Worm (Caenorhabditis elegans) whole organism, late embryonic: Measurements from ENCODE around the gene F11D11.3.

Experiments
- C08G9.2 ChIP-seq: sonication (generic microtip); optimal IDR thresholded peaks from 2 replicates; lab custom pipeline; 2016; ENCODE audit warnings: mild to moderate bottlenecking, missing genetic modification characterization, moderate library complexity, missing compliant biosample characterization
- K09A11.1 ChIP-seq: sonication (generic microtip); optimal IDR thresholded peaks from 2 replicates; lab custom pipeline; 2017; ENCODE audit warnings: antibody characterized with exemption, mild to moderate bottlenecking, missing genetic modification characterization, missing compliant biosample characterization; ENCODE audit not compliant: insufficient read depth
- T23F11.4 ChIP-seq: fragments of 200-800 bp; sonication (Bioruptor generic); optimal IDR thresholded peaks from 2 replicates; lab custom pipeline; 2018; ENCODE audit warnings: mild to moderate bottlenecking, missing genetic modification characterization, missing compliant biosample characterization
- Y22D7AL.16 ChIP-seq: sonication (generic microtip); optimal IDR thresholded peaks from 2 replicates; lab custom pipeline; 2016; ENCODE audit warnings: missing genetic modification characterization, missing compliant biosample characterization
- ahr-1 ChIP-seq: sonication (generic microtip); optimal IDR thresholded peaks from 2 replicates; lab custom pipeline; 2016; ENCODE audit warnings: missing genetic modification characterization, missing compliant biosample characterization
- ceh-19 ChIP-seq: fragments of 200-800 bp; sonication (Bioruptor generic); optimal IDR thresholded peaks from 2 replicates; lab custom pipeline; 2018; ENCODE audit warnings: mild to moderate bottlenecking, missing genetic modification characterization, missing compliant biosample characterization
- ceh-2 ChIP-seq: sonication (generic microtip); optimal IDR thresholded peaks from 2 replicates; lab custom pipeline; 2016; ENCODE audit warnings: missing genotype, missing genetic modification characterization, missing compliant biosample characterization
- ceh-22 ChIP-seq: sonication (generic microtip); optimal IDR thresholded peaks from 2 replicates; lab custom pipeline; 2017; ENCODE audit warnings: missing biosample characterization, missing genetic modification characterization
- ceh-30 ChIP-seq: fragments of 150-350 bp; optimal IDR thresholded peaks from 2 replicates; lab custom pipeline; 2014; ENCODE audit warnings: missing biosample characterization, missing genetic modification characterization
- ceh-34 ChIP-seq: sonication (generic microtip); optimal IDR thresholded peaks from 2 replicates; lab custom pipeline; 2016; ENCODE audit warnings: mild to moderate bottlenecking, missing genetic modification characterization, missing compliant biosample characterization
- ceh-45 ChIP-seq: fragments of 200-800 bp; sonication (Bioruptor generic); IDR thresholded peaks from 2 replicates; pipeline ENCODE4 v1.3.6; 2022; ENCODE audit warnings: missing genetic modification reagents, missing genetic modification characterization, missing compliant biosample characterization
- ceh-48 ChIP-seq: sonication (generic microtip); optimal IDR thresholded peaks from 2 replicates; lab custom pipeline; 2016; ENCODE audit warnings: missing genetic modification characterization, inconsistent platforms, missing compliant biosample characterization
- ceh-6 ChIP-seq: fragments of 200-800 bp; sonication (Bioruptor generic); optimal IDR thresholded peaks from 2 replicates; lab custom pipeline; 2018; ENCODE audit warnings: mild to moderate bottlenecking, missing genetic modification characterization, missing compliant biosample characterization
- che-1 ChIP-seq: sonication (generic microtip); optimal IDR thresholded peaks from 2 replicates; lab custom pipeline; 2016; ENCODE audit warnings: mild to moderate bottlenecking, missing genetic modification characterization, missing compliant biosample characterization
- dmd-4 ChIP-seq: sonication (generic microtip); optimal IDR thresholded peaks from 2 replicates; lab custom pipeline; 2016; ENCODE audit warnings: borderline replicate concordance, missing genetic modification characterization, missing compliant biosample characterization
- dve-1 ChIP-seq: sonication (generic microtip); optimal IDR thresholded peaks from 2 replicates; lab custom pipeline; 2017; ENCODE audit warnings: antibody characterized with exemption, mild to moderate bottlenecking, missing genetic modification characterization, missing compliant biosample characterization
- ets-4 ChIP-seq: sonication (generic microtip); optimal IDR thresholded peaks from 2 replicates; lab custom pipeline; 2016; ENCODE audit warnings: missing genetic modification characterization, missing compliant biosample characterization
- eyg-1 ChIP-seq: sonication (generic microtip); optimal IDR thresholded peaks from 2 replicates; lab custom pipeline; 2016; ENCODE audit warnings: missing genotype, missing genetic modification characterization, missing compliant biosample characterization
- fkh-10 ChIP-seq: fragments of 150-350 bp; optimal IDR thresholded peaks from 2 replicates; lab custom pipeline; 2014; ENCODE audit warnings: missing biosample characterization, missing genetic modification reagents, missing genetic modification characterization
- fkh-6 ChIP-seq: sonication (generic microtip); optimal IDR thresholded peaks from 2 replicates; lab custom pipeline; 2016; ENCODE audit warnings: missing genetic modification characterization, missing compliant biosample characterization
- gmeb-2 ChIP-seq: sonication (generic microtip); optimal IDR thresholded peaks from 2 replicates; lab custom pipeline; 2016; ENCODE audit warnings: missing genetic modification characterization, inconsistent platforms, missing compliant biosample characterization
- hlh-13 ChIP-seq: fragments of 200-800 bp; sonication (Bioruptor generic); optimal IDR thresholded peaks from 2 replicates; lab custom pipeline; 2018; ENCODE audit warnings: mild to moderate bottlenecking, missing genetic modification characterization, missing compliant biosample characterization
- hlh-15 ChIP-seq: sonication (generic microtip); optimal IDR thresholded peaks from 2 replicates; lab custom pipeline; 2016; ENCODE audit warnings: missing genetic modification characterization, missing compliant biosample characterization
- hlh-6 ChIP-seq: sonication (generic microtip); optimal IDR thresholded peaks from 2 replicates; lab custom pipeline; 2016; ENCODE audit warnings: missing genotype, missing genetic modification characterization, missing compliant biosample characterization
- hlh-8 ChIP-seq: sonication (generic microtip); optimal IDR thresholded peaks from 2 replicates; lab custom pipeline; 2016; ENCODE audit warnings: missing genotype, missing genetic modification characterization, missing compliant biosample characterization
- mec-3 ChIP-seq: sonication (generic microtip); optimal IDR thresholded peaks from 2 replicates; lab custom pipeline; 2016; ENCODE audit warnings: borderline replicate concordance, missing genetic modification characterization, missing compliant biosample characterization
- nfya-1 ChIP-seq: sonication (generic microtip); optimal IDR thresholded peaks from 2 replicates; lab custom pipeline; 2017; ENCODE audit warnings: missing genetic modification characterization, mild to moderate bottlenecking, missing compliant biosample characterization, antibody characterized with exemption, moderate library complexity
- nhr-11 ChIP-seq: fragments of 150-350 bp; optimal IDR thresholded peaks from 2 replicates; lab custom pipeline; 2014; ENCODE audit warnings: missing biosample characterization, missing genetic modification characterization
- pat-9 ChIP-seq: fragments of 200-800 bp; sonication (Bioruptor generic); optimal IDR thresholded peaks from 2 replicates; lab custom pipeline; 2018; ENCODE audit warnings: mild to moderate bottlenecking, missing genetic modification characterization, moderate library complexity, missing compliant biosample characterization
- pqm-1 ChIP-seq: sonication (generic microtip); optimal IDR thresholded peaks from 2 replicates; lab custom pipeline; 2016; ENCODE audit warnings: missing genetic modification characterization, missing compliant biosample characterization
- ref-2 ChIP-seq: sonication (generic microtip); optimal IDR thresholded peaks from 2 replicates; lab custom pipeline; 2016; ENCODE audit warnings: missing genetic modification characterization, missing compliant biosample characterization
- syd-9 ChIP-seq: sonication (generic microtip); optimal IDR thresholded peaks from 2 replicates; lab custom pipeline; 2016; ENCODE audit warnings: mild to moderate bottlenecking, missing genetic modification characterization, moderate library complexity, missing compliant biosample characterization
- unc-3 ChIP-seq, 2 experiments: fragments of 200-800 bp in 1 of 2; sonication (Bioruptor generic) in 1 of 2; sonication (generic microtip) in 1 of 2; conservative IDR thresholded peaks in 1 of 2; optimal IDR thresholded peaks in 1 of 2; 2 replicates each; pipeline versions ENCODE4 v1.3.6 to Lab custom; 2016 to 2022; ENCODE audit warnings: missing compliant biosample characterization in 2 of 2, missing genetic modification characterization in 2 of 2, missing genetic modification reagents in 1 of 2
- unc-42 ChIP-seq: sonication (generic microtip); optimal IDR thresholded peaks from 2 replicates; lab custom pipeline; 2016; ENCODE audit warnings: missing genotype, missing genetic modification characterization, missing compliant biosample characterization
- unc-55 ChIP-seq: sonication (generic microtip); optimal IDR thresholded peaks from 2 replicates; lab custom pipeline; 2017; ENCODE audit warnings: missing biosample characterization, missing genetic modification reagents, missing genetic modification characterization

F11D11.3 gene

ce11 chrV:18753036-18753435 is 7.0 kb downstream of the F11D11.3 start, which contains the start of gene F11D11.6:
F11D11.6 (minus strand) TSS chrV:18753136.
- TF ChIP-seq ref-2 = no peak
- TF ChIP-seq hlh-6 (tag; lab: Kevin White, UChicago) = no peak
- no peak for TF ChIP-seq hlh-8 (tag; lab: Kevin White, UChicago)
- TF ChIP-seq ahr-1 (tag; lab: Kevin White, UChicago) = no peak
- TF ChIP-seq hlh-13 (GFP tag; lab: Kevin White, UChicago) = no peak
- no peak for TF ChIP-seq ceh-22 (tag; lab: Kevin White, UChicago)
- TF ChIP-seq hlh-15 (tag; lab: Kevin White, UChicago) = no peak
- no peak for TF ChIP-seq ceh-45 (GFP tag; lab: Robert Waterston, UW)
- no peak for TF ChIP-seq ceh-34 (tag; lab: Kevin White, UChicago)
- TF ChIP-seq unc-42 = no peak
- TF ChIP-seq ceh-48 (tag; lab: Kevin White, UChicago) = no peak
- TF ChIP-seq fkh-6 (tag; lab: Kevin White, UChicago) = no peak
- no peak for TF ChIP-seq ceh-30 (tag; lab: Kevin White, UChicago)
- TF ChIP-seq dve-1 (tag; lab: Kevin White, UChicago) = no peak
- no peak for TF ChIP-seq unc-3 (GFP tag; conservative IDR thresholded peaks at IDR 0.05; lab: Robert Waterston, UW)
- TF ChIP-seq unc-3 (tag; optimal IDR thresholded peaks at IDR 0.05; lab: Kevin White, UChicago) = no peak
- TF ChIP-seq dmd-4 (tag; lab: Kevin White, UChicago) = no peak
- TF ChIP-seq pat-9 (tag; lab: Kevin White, UChicago) = no peak
- no peak for TF ChIP-seq nfya-1 (tag; lab: Kevin White, UChicago)
- no peak for TF ChIP-seq nhr-11 (tag; lab: Kevin White, UChicago)
- TF ChIP-seq ceh-2 (tag; lab: Kevin White, UChicago) = no peak

DNA sequence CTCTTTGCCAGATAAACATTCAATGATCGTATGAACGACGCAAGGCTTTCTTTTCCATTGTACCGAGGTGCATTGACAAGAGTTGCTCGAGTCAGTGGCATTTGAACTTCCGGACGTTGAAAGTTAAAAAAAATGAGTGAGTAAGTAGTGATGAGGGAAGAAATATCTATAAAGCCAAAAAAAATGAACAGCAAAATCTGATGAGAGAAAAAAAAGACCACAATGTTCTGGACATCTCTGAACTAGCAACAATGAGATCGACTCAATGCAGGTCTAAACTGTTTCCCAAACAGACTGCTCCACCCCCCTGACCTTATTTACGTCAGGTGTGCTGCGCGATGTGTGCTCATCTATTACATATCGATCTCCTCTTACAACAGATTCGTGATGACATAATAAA is 9.6 kb downstream of the F11D11.3 start, which contains the start of the genes F11D11.21 and F11D11.12:
Gene F11D11.21, minus strand, starts transcription at position 101 of the 400 bp plus-strand sequence.
Gene F11D11.12, minus strand, starts transcription at position 238 of the 400 bp plus-strand sequence.
- TF ChIP-seq nhr-11 (tag; lab: Kevin White, UChicago) (no peak), eyg-1 (tag; lab: Kevin White, UChicago) (no peak), ceh-19 (GFP tag; lab: Kevin White, UChicago) (no peak), fkh-10 (GFP tag; lab: Kevin White, UChicago) (no peak), pqm-1 (no peak), unc-3 (GFP tag; conservative IDR thresholded peaks at IDR 0.05; lab: Robert Waterston, UW) (no peak), unc-3 (tag; optimal IDR thresholded peaks at IDR 0.05; lab: Kevin White, UChicago) (no peak), K09A11.1 (no peak), dmd-4 (tag; lab: Kevin White, UChicago) (no peak), T23F11.4 (GFP tag; lab: Kevin White, UChicago) (no peak), ceh-2 (tag; lab: Kevin White, UChicago) (no peak), Y22D7AL.16 (tag; lab: Kevin White, UChicago) (no peak), ets-4 (tag; lab: Kevin White, UChicago) (no peak), ceh-6 (GFP tag; lab: Kevin White, UChicago) (no peak), ceh-30 (tag; lab: Kevin White, UChicago) (no peak)

ce11 chrV:18748726-18749125 is 11.3 kb downstream of the F11D11.3 start, which contains the start of gene clec-252:
clec-252 (minus strand) TSS chrV:18748826.
- no peak for TF ChIP-seq C08G9.2 (tag; lab: Kevin White, UChicago)
- no peak for TF ChIP-seq dmd-4 (tag; lab: Kevin White, UChicago)
- TF ChIP-seq che-1 (tag; lab: Kevin White, UChicago) = no peak
- TF ChIP-seq syd-9 (tag; lab: Kevin White, UChicago) = no peak
- no peak for TF ChIP-seq unc-55 (GFP tag; lab: Kevin White, UChicago)
- TF ChIP-seq gmeb-2 (tag; lab: Kevin White, UChicago) = no peak
- no peak for TF ChIP-seq fkh-6 (tag; lab: Kevin White, UChicago)
- no peak for TF ChIP-seq mec-3 (tag; lab: Kevin White, UChicago)
- no peak for TF ChIP-seq dve-1 (tag; lab: Kevin White, UChicago)
- TF ChIP-seq ceh-48 (tag; lab: Kevin White, UChicago) = no peak
